Fruit fly (Drosophila melanogaster) whole organism: ENCODE measurements around the gene CG43057.

Source experiments
- EcR ChIP-seq, 2 experiments: fragments of >200 bp; optimal IDR thresholded peaks; 2 replicates each; lab custom pipeline; 2017; ENCODE audit warnings: missing biosample characterization in 2 of 2, missing genetic modification characterization in 2 of 2, missing genetic modification reagents in 2 of 2
- pan ChIP-seq: fragments of >200 bp; optimal IDR thresholded peaks from 2 replicates; lab custom pipeline; 2017
- usp ChIP-seq: fragments of >200 bp; optimal IDR thresholded peaks from 2 replicates; lab custom pipeline; 2017; ENCODE audit warnings: missing biosample characterization, missing genetic modification characterization, mixed read lengths

DNA sequence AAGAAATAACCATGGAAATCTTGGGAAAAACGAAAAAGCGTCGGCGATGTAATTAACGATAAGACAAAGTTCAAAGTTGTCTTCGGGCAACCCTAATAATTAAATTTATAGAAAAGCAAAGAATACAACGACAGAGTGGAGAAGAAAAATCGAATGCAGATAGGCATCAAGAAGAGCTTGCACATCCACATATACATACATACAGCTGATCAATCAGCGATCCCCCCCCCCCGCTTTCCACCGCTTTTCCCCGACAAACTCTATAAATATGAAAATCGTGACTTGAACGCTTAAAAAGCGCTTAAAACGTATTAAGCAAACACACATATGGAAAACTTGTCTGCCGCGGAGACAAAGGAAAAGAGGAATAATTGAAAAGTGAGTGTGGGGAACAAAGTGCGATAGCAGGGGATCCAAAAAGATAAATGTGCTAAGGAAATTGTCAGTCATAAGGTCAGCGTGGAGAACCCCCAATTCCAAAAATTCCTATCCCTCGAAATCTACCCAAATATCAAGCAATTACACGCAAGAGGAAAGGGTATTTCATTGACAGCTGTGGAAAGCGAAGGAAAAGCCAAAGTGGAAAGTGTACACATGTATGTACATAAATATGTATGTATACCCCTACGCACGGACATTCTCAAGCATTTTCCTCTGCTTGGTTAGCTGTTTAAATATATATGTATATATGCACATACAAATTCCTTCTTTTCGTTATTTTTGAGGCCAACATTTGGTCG lies 45.7 kb upstream of the CG43057 start:
- no peak for TF ChIP-seq usp (GFP tag; lab: Kevin White, UChicago)
- no peak for TF ChIP-seq EcR (GFP tag; optimal IDR thresholded peaks at IDR 0.05; lab: Kevin White, UChicago)
- no peak for TF ChIP-seq pan (lab: Kevin White, UChicago)
